Fruit fly (Drosophila melanogaster): ENCODE measurements around the gene CG9331.

CG9331 gene

dm6 chr2L:20797515-20797847 lies 25.1 kb upstream of the CG9331 start, which contains the start of gene CG9328 (continued):
- no peak for TF ChIP-seq dati (GFP tag; IDR thresholded peaks at IDR 0.05)
- no peak for TF ChIP-seq Mad (GFP tag; optimal IDR thresholded peaks at IDR 0.05)
- peak; percentile 25; the same call in 1 of the 2 replicates for TF ChIP-seq ara (GFP tag; IDR thresholded peaks at IDR 0.05)
- TF ChIP-seq psq (GFP tag; optimal IDR thresholded peaks at IDR 0.05): peak; percentile 2
- peak; percentile 29; the same call in 1 of the 3 replicates for TF ChIP-seq CG11456 (GFP tag; IDR thresholded peaks at IDR 0.05)
- TF ChIP-seq az2 (GFP tag; optimal IDR thresholded peaks at IDR 0.05): no peak
- peak; percentile 37 for TF ChIP-seq CoRest (tag; optimal IDR thresholded peaks at IDR 0.05)
- TF ChIP-seq hth (optimal IDR thresholded peaks at IDR 0.05): no peak
- no peak for TF ChIP-seq D (optimal IDR thresholded peaks at IDR 0.05)
- TF ChIP-seq D (GFP tag; optimal IDR thresholded peaks at IDR 0.05): no peak
- peak; percentile 53 for TF ChIP-seq CG14710 (tag; optimal IDR thresholded peaks at IDR 0.05)
- TF ChIP-seq ssp (GFP tag; IDR thresholded peaks at IDR 0.05): no peak
- TF ChIP-seq CG18599 (GFP tag; optimal IDR thresholded peaks at IDR 0.05): peak; percentile 72
- TF ChIP-seq CG5245 (GFP tag; optimal IDR thresholded peaks at IDR 0.05): peak; percentile 21
- no peak for TF ChIP-seq Sox100B (GFP tag; optimal IDR thresholded peaks at IDR 0.05)
- no peak for TF ChIP-seq Bteb2 (GFP tag; optimal IDR thresholded peaks at IDR 0.05)
- no peak for TF ChIP-seq CG6765 (GFP tag; optimal IDR thresholded peaks at IDR 0.05)
- no peak for TF ChIP-seq esg (GFP tag; conservative IDR thresholded peaks at IDR 0.05)
- no peak for TF ChIP-seq cg (GFP tag; optimal IDR thresholded peaks at IDR 0.05)
- peak; percentile 55 for TF ChIP-seq wek (GFP tag; optimal IDR thresholded peaks at IDR 0.05)
- TF ChIP-seq zen2 (GFP tag; IDR thresholded peaks at IDR 0.05; ENCODE audit: partially characterized antibody): 0 out of 3 replicates have a peak, but pooled peaks have one; percentile 52
- peak; percentile 8 for TF ChIP-seq CG10209 (GFP tag; optimal IDR thresholded peaks at IDR 0.05)
- 0 out of 2 replicates have a peak, but pooled peaks have one; percentile 6 for TF ChIP-seq Awh (GFP tag; IDR thresholded peaks at IDR 0.05)
- no peak for TF ChIP-seq croc (GFP tag; conservative IDR thresholded peaks at IDR 0.05)
- TF ChIP-seq bbx (GFP tag; IDR thresholded peaks at IDR 0.05; ENCODE audit: partially characterized antibody): peak; percentile 78
- TF ChIP-seq Hmr (GFP tag; optimal IDR thresholded peaks at IDR 0.05): peak; percentile 66
- no peak for TF ChIP-seq fd64A (GFP tag; optimal IDR thresholded peaks at IDR 0.05)
- TF ChIP-seq CG6175 (GFP tag; IDR thresholded peaks at IDR 0.05): no peak
- no peak for TF ChIP-seq CG2202 (tag; optimal IDR thresholded peaks at IDR 0.05)
- no peak for TF ChIP-seq CG7271 (tag; optimal IDR thresholded peaks at IDR 0.05)
- TF ChIP-seq Dp (GFP tag; optimal IDR thresholded peaks at IDR 0.05): no peak
- TF ChIP-seq Taf1 (GFP tag; IDR thresholded peaks at IDR 0.05): no peak
- no peak for TF ChIP-seq CG18476 (GFP tag; optimal IDR thresholded peaks at IDR 0.05)
- TF ChIP-seq sens-2 (GFP tag; IDR thresholded peaks at IDR 0.05): no peak
- TF ChIP-seq NfI (GFP tag; optimal IDR thresholded peaks at IDR 0.05): peak; percentile 3
- peak; percentile 74 for TF ChIP-seq CG13894 (tag; optimal IDR thresholded peaks at IDR 0.05)
- no peak for TF ChIP-seq crol (GFP tag; IDR thresholded peaks at IDR 0.05)
- TF ChIP-seq h (optimal IDR thresholded peaks at IDR 0.05): no peak
- peak; percentile 55 for TF ChIP-seq sd (tag; optimal IDR thresholded peaks at IDR 0.05)
- TF ChIP-seq lov (optimal IDR thresholded peaks at IDR 0.05): no peak
- TF ChIP-seq lov (GFP tag; IDR thresholded peaks at IDR 0.05): 0 out of 3 replicates have a peak, but pooled peaks have one; percentile 18
- TF ChIP-seq CG11560 (tag; IDR thresholded peaks at IDR 0.05): no peak
- TF ChIP-seq CG2712 (tag; optimal IDR thresholded peaks at IDR 0.05): peak; percentile 51
- TF ChIP-seq Meics (GFP tag; optimal IDR thresholded peaks at IDR 0.05): peak; percentile 45
- peak; percentile 72 for TF ChIP-seq oc (tag; optimal IDR thresholded peaks at IDR 0.05)
- TF ChIP-seq MBD-R2 (GFP tag; IDR thresholded peaks at IDR 0.05): no peak; the same call in 1 of the 2 replicates
- no peak for TF ChIP-seq CG5180 (GFP tag; optimal IDR thresholded peaks at IDR 0.05)
- TF ChIP-seq unpg (GFP tag; optimal IDR thresholded peaks at IDR 0.05): peak; percentile 46
- TF ChIP-seq ttk (GFP tag; IDR thresholded peaks at IDR 0.05): no peak
- TF ChIP-seq CG11695 (GFP tag; IDR thresholded peaks at IDR 0.05): peak; percentile 48; the same call in 1 of the 3 replicates
- TF ChIP-seq CG6254 (GFP tag; optimal IDR thresholded peaks at IDR 0.05): no peak
- no peak for TF ChIP-seq CG15011 (GFP tag; optimal IDR thresholded peaks at IDR 0.05)

Measured in whole organism, embryonic.